Worm (Caenorhabditis elegans) whole organism, L2 larva: ENCODE results near the gene W06A7.2.
A peak's percentile ranks its signal among the peaks of the same experiment; 100 is the strongest.

Experiments used
- C34F6.9 ChIP-seq: fragments of 150-350 bp; optimal IDR thresholded peaks from 2 replicates; lab custom pipeline; 2014; ENCODE audit warnings: missing biosample characterization, missing genetic modification characterization
- F13H6.1 ChIP-seq: sonication (generic microtip); optimal IDR thresholded peaks from 2 replicates; lab custom pipeline; 2016; ENCODE audit warnings: missing genetic modification characterization, missing compliant biosample characterization
- R02D3.7 ChIP-seq: fragments of 150-350 bp; optimal IDR thresholded peaks from 2 replicates; lab custom pipeline; 2014; ENCODE audit warnings: missing biosample characterization, missing genetic modification characterization
- Y55F3AM.14 ChIP-seq: fragments of 200-800 bp; sonication (Bioruptor generic); optimal IDR thresholded peaks from 2 replicates; lab custom pipeline; 2018; ENCODE audit warnings: mild to moderate bottlenecking, missing genetic modification characterization, missing compliant biosample characterization
- alr-1 ChIP-seq: fragments of 150-350 bp; optimal IDR thresholded peaks from 2 replicates; lab custom pipeline; 2014; ENCODE audit warnings: missing biosample characterization, missing genetic modification characterization
- ama-1 ChIP-seq: fragments of 150-350 bp; optimal IDR thresholded peaks from 2 replicates; lab custom pipeline; 2018; ENCODE audit warnings: inconsistent platforms
- blmp-1 ChIP-seq: sonication (generic microtip); optimal IDR thresholded peaks from 2 replicates; lab custom pipeline; 2017; ENCODE audit warnings: missing genetic modification characterization, mild to moderate bottlenecking, missing compliant biosample characterization, antibody characterized with exemption, moderate library complexity; ENCODE audit not compliant: insufficient read depth
- ceh-16 ChIP-seq: fragments of 150-350 bp; optimal IDR thresholded peaks from 2 replicates; lab custom pipeline; 2014; ENCODE audit warnings: missing biosample characterization, missing genetic modification characterization
- ceh-82 ChIP-seq: fragments of 150-350 bp; optimal IDR thresholded peaks from 2 replicates; lab custom pipeline; 2014; ENCODE audit warnings: missing biosample characterization, missing genetic modification characterization
- crh-2 ChIP-seq: sonication (generic microtip); optimal IDR thresholded peaks from 2 replicates; lab custom pipeline; 2017; ENCODE audit warnings: missing biosample characterization, missing genetic modification characterization
- elt-1 ChIP-seq: fragments of 150-350 bp; optimal IDR thresholded peaks from 2 replicates; lab custom pipeline; 2014; ENCODE audit warnings: missing biosample characterization, missing genetic modification characterization
- elt-3 ChIP-seq: sonication (generic microtip); optimal IDR thresholded peaks from 2 replicates; lab custom pipeline; 2017; ENCODE audit warnings: missing biosample characterization, missing genetic modification characterization
- fos-1 ChIP-seq: fragments of 150-350 bp; optimal IDR thresholded peaks from 2 replicates; lab custom pipeline; 2014; ENCODE audit warnings: missing biosample characterization, missing genetic modification characterization
- gmeb-1 ChIP-seq: fragments of 150-350 bp; optimal IDR thresholded peaks from 2 replicates; lab custom pipeline; 2014; ENCODE audit warnings: missing biosample characterization, missing genetic modification characterization
- lin-11 ChIP-seq: fragments of 150-350 bp; sonication (generic microtip); optimal IDR thresholded peaks from 2 replicates; lab custom pipeline; 2014; ENCODE audit warnings: missing biosample characterization, missing genetic modification characterization, inconsistent platforms, mixed read lengths
- lin-13 ChIP-seq: fragments of 150-350 bp; optimal IDR thresholded peaks from 2 replicates; lab custom pipeline; 2014; ENCODE audit warnings: missing biosample characterization, missing genetic modification reagents, missing genetic modification characterization
- lsy-2 ChIP-seq, 2 experiments: fragments of 150-350 bp in 1 of 2; sonication (generic microtip) in 1 of 2; optimal IDR thresholded peaks; 2 replicates each; lab custom pipeline; 2014 to 2017; ENCODE audit warnings: missing biosample characterization in 2 of 2, missing genetic modification characterization in 2 of 2
- mab-5 ChIP-seq: fragments of 150-350 bp; optimal IDR thresholded peaks from 2 replicates; lab custom pipeline; 2014; ENCODE audit warnings: missing biosample characterization, missing genetic modification characterization
- mdl-1 ChIP-seq, 2 experiments: fragments of 150-350 bp in 1 of 2; sonication (generic microtip) in 1 of 2; optimal IDR thresholded peaks; 2 replicates each; lab custom pipeline; 2017; ENCODE audit warnings: missing biosample characterization in 2 of 2, missing genetic modification characterization in 2 of 2
- nhr-10 ChIP-seq: sonication (generic microtip); optimal IDR thresholded peaks from 2 replicates; lab custom pipeline; 2017; ENCODE audit warnings: missing biosample characterization, missing genetic modification characterization
- nhr-11 ChIP-seq: fragments of 150-350 bp; optimal IDR thresholded peaks from 2 replicates; lab custom pipeline; 2014; ENCODE audit warnings: missing biosample characterization, missing genetic modification characterization
- nhr-12 ChIP-seq: fragments of 150-350 bp; optimal IDR thresholded peaks from 2 replicates; lab custom pipeline; 2014; ENCODE audit warnings: missing biosample characterization, missing genetic modification characterization
- nhr-129 ChIP-seq: fragments of 150-350 bp; optimal IDR thresholded peaks from 2 replicates; lab custom pipeline; 2014; ENCODE audit warnings: missing biosample characterization, missing genetic modification characterization
- nhr-21 ChIP-seq: fragments of 150-350 bp; optimal IDR thresholded peaks from 2 replicates; lab custom pipeline; 2014; ENCODE audit warnings: missing biosample characterization, missing genetic modification characterization
- nhr-25 ChIP-seq: fragments of 150-350 bp; sonication (generic microtip); optimal IDR thresholded peaks from 3 replicates; lab custom pipeline; 2014; ENCODE audit warnings: missing biosample characterization, missing genetic modification characterization
- nhr-6 ChIP-seq: fragments of 150-350 bp; optimal IDR thresholded peaks from 2 replicates; lab custom pipeline; 2014; ENCODE audit warnings: missing biosample characterization, missing genetic modification characterization
- nhr-77 ChIP-seq: fragments of 150-350 bp; optimal IDR thresholded peaks from 2 replicates; lab custom pipeline; 2014; ENCODE audit warnings: missing biosample characterization, missing genetic modification characterization
- sem-4 ChIP-seq: fragments of 150-350 bp; optimal IDR thresholded peaks from 2 replicates; lab custom pipeline; 2014; ENCODE audit warnings: missing biosample characterization, missing genetic modification reagents, missing genetic modification characterization
- skn-1 ChIP-seq: sonication (generic microtip); optimal IDR thresholded peaks from 2 replicates; lab custom pipeline; 2017; ENCODE audit warnings: missing biosample characterization, missing genetic modification characterization
- sma-3 ChIP-seq: sonication (generic microtip); optimal IDR thresholded peaks from 2 replicates; lab custom pipeline; 2016; ENCODE audit warnings: missing genetic modification reagents, missing genetic modification characterization, missing compliant biosample characterization
- sma-9 ChIP-seq, 2 experiments: fragments of 150-350 bp in 1 of 2; sonication (generic microtip) in 1 of 2; optimal IDR thresholded peaks; 2 replicates each; lab custom pipeline; 2014 to 2016; ENCODE audit warnings: missing genetic modification characterization in 2 of 2, mild to moderate bottlenecking in 1 of 2, missing biosample characterization in 1 of 2, missing compliant biosample characterization in 1 of 2, missing genetic modification reagents in 1 of 2, moderate library complexity in 1 of 2
- snpc-4 ChIP-seq: fragments of 150-350 bp; optimal IDR thresholded peaks from 2 replicates; lab custom pipeline; 2014; ENCODE audit warnings: missing biosample characterization, missing genetic modification characterization
- unc-39 ChIP-seq: fragments of 150-350 bp; optimal IDR thresholded peaks from 2 replicates; lab custom pipeline; 2014; ENCODE audit warnings: missing biosample characterization, missing genetic modification characterization
- unc-55 ChIP-seq: fragments of 150-350 bp; sonication (generic microtip); optimal IDR thresholded peaks from 3 replicates; lab custom pipeline; 2014; ENCODE audit warnings: missing biosample characterization, missing genetic modification reagents, missing genetic modification characterization
- unc-62 ChIP-seq: fragments of 150-350 bp; optimal IDR thresholded peaks from 2 replicates; lab custom pipeline; 2014; ENCODE audit warnings: missing biosample characterization, missing genetic modification reagents, missing genetic modification characterization
- ztf-1 ChIP-seq: fragments of 200-800 bp; sonication (Bioruptor generic); conservative IDR thresholded peaks from 2 replicates; pipeline ENCODE4 v1.3.6; 2022; ENCODE audit warnings: missing genetic modification characterization, missing compliant biosample characterization
- ztf-11 ChIP-seq: sonication (generic microtip); optimal IDR thresholded peaks from 2 replicates; lab custom pipeline; 2017; ENCODE audit warnings: missing biosample characterization, missing genetic modification characterization
- ztf-4 ChIP-seq: fragments of 150-350 bp; optimal IDR thresholded peaks from 2 replicates; lab custom pipeline; 2014; ENCODE audit warnings: missing biosample characterization, missing genetic modification characterization

The W06A7.2 gene

ce11 chrV:14841660-14842059 lies 20.0 kb downstream of the W06A7.2 start:
- TF ChIP-seq ceh-82 (tag; lab: Kevin White, UChicago): no peak
- no peak for TF ChIP-seq ztf-4 (tag; lab: Kevin White, UChicago)
- no peak for TF ChIP-seq R02D3.7 (tag; lab: Kevin White, UChicago)
- TF ChIP-seq nhr-12: no peak
- TF ChIP-seq ama-1 (lab: Kevin White, UChicago): no peak
- no peak for TF ChIP-seq elt-1 (tag; lab: Kevin White, UChicago)
- TF ChIP-seq nhr-129: no peak
- TF ChIP-seq alr-1 (tag; lab: Kevin White, UChicago): no peak
- no peak for TF ChIP-seq ztf-1 (GFP tag; lab: Robert Waterston, UW)
- TF ChIP-seq nhr-77 (tag; lab: Kevin White, UChicago): no peak
- no peak for TF ChIP-seq skn-1 (tag; lab: Kevin White, UChicago)
- no peak for TF ChIP-seq Y55F3AM.14 (GFP tag; lab: Kevin White, UChicago)
- no peak for TF ChIP-seq elt-3 (tag; lab: Kevin White, UChicago)
- TF ChIP-seq nhr-11 (tag; lab: Kevin White, UChicago): no peak
- TF ChIP-seq nhr-10 (tag; lab: Kevin White, UChicago): no peak
- no peak for TF ChIP-seq unc-62 (GFP tag; lab: Kevin White, UChicago)
- TF ChIP-seq ceh-16: no peak

DNA sequence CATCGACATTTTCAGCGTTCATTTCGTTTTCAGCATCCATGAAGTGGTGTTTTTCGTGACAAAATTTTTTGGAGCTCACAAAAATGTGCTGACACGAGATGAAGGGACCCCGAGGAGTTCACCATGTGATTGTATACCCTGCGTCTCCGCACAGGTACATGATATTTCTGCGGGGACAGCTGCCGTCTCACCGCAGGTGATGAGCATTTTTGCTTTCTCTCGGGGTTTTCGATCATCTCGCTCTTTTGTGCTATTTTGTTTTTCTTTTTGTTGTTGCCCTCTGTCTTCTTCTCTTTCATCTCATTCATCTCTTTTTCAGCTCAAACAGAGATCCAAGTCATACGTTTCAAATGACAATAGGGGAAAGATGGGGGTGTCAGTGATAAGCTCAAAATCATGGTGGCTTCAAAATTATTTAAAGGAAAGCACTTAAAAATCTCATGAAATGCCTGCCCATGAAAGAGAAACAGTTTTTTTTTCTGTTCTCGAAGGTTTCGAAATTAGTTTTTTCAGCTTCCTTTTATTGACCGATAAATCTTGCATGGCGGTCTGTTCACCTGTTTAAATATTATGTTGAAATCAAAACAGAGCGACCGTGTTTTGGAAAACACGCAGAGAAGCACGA lies 25.8 kb downstream of the W06A7.2 start, which contains the start of gene ret-1:
Gene ret-1, minus strand, starts transcription at position 123 of the 625 bp plus-strand sequence.
- TF ChIP-seq unc-39 (tag; lab: Kevin White, UChicago) (no peak), mdl-1 (tag; optimal IDR thresholded peaks at IDR 0.05; lab: Kevin White, UChicago) (peak in 1 of 2 experiments; percentile 25), nhr-129 (peak; percentile 73), Y55F3AM.14 (GFP tag; lab: Kevin White, UChicago) (peak; percentile 68), skn-1 (tag; lab: Kevin White, UChicago) (no peak), sma-9 (GFP tag; optimal IDR thresholded peaks at IDR 0.05; lab: Kevin White, UChicago) (peak; percentile 41), sma-9 (tag; optimal IDR thresholded peaks at IDR 0.05; lab: Kevin White, UChicago) (no peak), C34F6.9 (peak; percentile 38), ztf-1 (GFP tag; lab: Robert Waterston, UW) (no peak), elt-3 (tag; lab: Kevin White, UChicago) (no peak), F13H6.1 (tag; lab: Kevin White, UChicago) (peak; percentile 68), ztf-11 (no peak), snpc-4 (tag; lab: Kevin White, UChicago) (no peak)
- TF ChIP-seq, all 48 proteins: peak for 6

- TF ChIP-seq lin-13 (GFP tag; lab: Kevin White, UChicago) (peak; percentile 23), gmeb-1 (tag; lab: Kevin White, UChicago) (peak; percentile 55), nhr-6 (tag; lab: Kevin White, UChicago) (peak; percentile 76), sma-9 (GFP tag; optimal IDR thresholded peaks at IDR 0.05; lab: Kevin White, UChicago) (peak; percentile 84), sma-9 (tag; optimal IDR thresholded peaks at IDR 0.05; lab: Kevin White, UChicago) (no peak), sem-4 (tag; lab: Kevin White, UChicago) (peak; percentile 20), mdl-1 (tag; optimal IDR thresholded peaks at IDR 0.05; lab: Kevin White, UChicago) (peak; percentile 83 to 84), nhr-21 (tag; lab: Kevin White, UChicago) (peak; percentile 40), lsy-2 (tag; optimal IDR thresholded peaks at IDR 0.05; lab: Kevin White, UChicago) (peak in 1 of 2 experiments; percentile 72), ceh-16 (no peak), crh-2 (tag; lab: Kevin White, UChicago) (peak; percentile 98), ztf-4 (tag; lab: Kevin White, UChicago) (peak; percentile 16), C34F6.9 (peak; percentile 63), unc-55 (GFP tag; lab: Kevin White, UChicago) (no peak), nhr-12 (no peak), nhr-25 (tag; lab: Kevin White, UChicago) (peak; percentile 79), mab-5 (tag; lab: Kevin White, UChicago) (peak; percentile 47), snpc-4 (tag; lab: Kevin White, UChicago) (peak; percentile 23), fos-1 (tag; lab: Kevin White, UChicago) (peak; percentile 23), nhr-129 (peak; percentile 90), F13H6.1 (tag; lab: Kevin White, UChicago) (peak; percentile 84), unc-39 (tag; lab: Kevin White, UChicago) (no peak), sma-3 (peak; percentile 56), R02D3.7 (tag; lab: Kevin White, UChicago) (no peak), nhr-11 (tag; lab: Kevin White, UChicago) (no peak), lin-11 (tag; lab: Kevin White, UChicago) (no peak), ama-1 (lab: Kevin White, UChicago) (peak; percentile 80), unc-62 (GFP tag; lab: Kevin White, UChicago) (peak; percentile 29), nhr-10 (tag; lab: Kevin White, UChicago) (no peak), blmp-1 (tag; lab: Kevin White, UChicago) (peak; percentile 46)
These were observed 27.0 kb downstream of the W06A7.2 start for ce11 chrV:14848510-14849206.
